Worm (Caenorhabditis elegans) whole organism, L4 larva: ENCODE data around the gene ubh-3.

Experiments
- F26F4.8 ChIP-seq: fragments of 200-800 bp; sonication (Bioruptor generic); conservative IDR thresholded peaks from 2 replicates; pipeline ENCODE4 v1.3.6; 2022; ENCODE audit warnings: missing genetic modification characterization, missing compliant biosample characterization
- F37D6.2 ChIP-seq: sonication (generic microtip); optimal IDR thresholded peaks from 2 replicates; lab custom pipeline; 2016; ENCODE audit warnings: mild to moderate bottlenecking, missing genetic modification characterization, missing compliant biosample characterization
- R02D3.7 ChIP-seq: fragments of 150-350 bp; sonication (generic microtip); optimal IDR thresholded peaks from 3 replicates; lab custom pipeline; 2014; ENCODE audit warnings: missing biosample characterization, missing genetic modification characterization
- T26A8.4 ChIP-seq: fragments of 200-800 bp; sonication (Bioruptor generic); IDR thresholded peaks from 2 replicates; pipeline ENCODE4 v1.3.6; 2022; ENCODE audit warnings: missing genetic modification characterization, missing compliant biosample characterization
- Y48G9A.11 ChIP-seq: fragments of 200-800 bp; sonication (Bioruptor generic); IDR thresholded peaks from 2 replicates; pipeline ENCODE4 v1.3.6; 2022; ENCODE audit warnings: missing genetic modification reagents, missing genetic modification characterization, missing compliant biosample characterization
- Y5F2A.4 ChIP-seq: fragments of 200-800 bp; sonication (Bioruptor generic); optimal IDR thresholded peaks from 2 replicates; lab custom pipeline; 2018; ENCODE audit warnings: mild to moderate bottlenecking, missing genetic modification characterization, missing compliant biosample characterization
- ZK337.2 ChIP-seq: fragments of 200-800 bp; sonication (Bioruptor generic); IDR thresholded peaks from 2 replicates; pipeline ENCODE4 v1.3.6; 2022; ENCODE audit warnings: missing genetic modification reagents, missing genetic modification characterization, missing compliant biosample characterization
- aly-2 ChIP-seq: sonication (generic microtip); optimal IDR thresholded peaks from 2 replicates; lab custom pipeline; 2018; ENCODE audit warnings: missing biosample characterization, missing genetic modification characterization
- ama-1 ChIP-seq: fragments of 150-350 bp; optimal IDR thresholded peaks from 2 replicates; lab custom pipeline; 2014; ENCODE audit warnings: inconsistent platforms, mixed read lengths
- attf-4 ChIP-seq: sonication (generic microtip); optimal IDR thresholded peaks from 3 replicates; lab custom pipeline; 2017; ENCODE audit warnings: missing biosample characterization, missing genetic modification characterization
- ceh-44 ChIP-seq: fragments of 200-800 bp; sonication (Bioruptor generic); IDR thresholded peaks from 2 replicates; pipeline ENCODE4 v1.3.6; 2022; ENCODE audit warnings: missing genetic modification reagents, missing genetic modification characterization, missing compliant biosample characterization
- ceh-62 ChIP-seq: sonication (generic microtip); optimal IDR thresholded peaks from 2 replicates; lab custom pipeline; 2017; ENCODE audit warnings: missing biosample characterization, missing genetic modification characterization
- ceh-82 ChIP-seq: sonication (generic microtip); optimal IDR thresholded peaks from 2 replicates; lab custom pipeline; 2017; ENCODE audit warnings: missing biosample characterization, missing genetic modification characterization
- cey-2 ChIP-seq: sonication (generic microtip); optimal IDR thresholded peaks from 3 replicates; lab custom pipeline; 2017; ENCODE audit warnings: missing genetic modification characterization, mild to moderate bottlenecking, missing compliant biosample characterization, antibody characterized with exemption, borderline replicate concordance; ENCODE audit not compliant: insufficient read depth
- ctbp-1 ChIP-seq: fragments of 200-800 bp; sonication (Bioruptor generic); IDR thresholded peaks from 2 replicates; pipeline ENCODE4 v1.3.6; 2022; ENCODE audit warnings: missing genetic modification reagents, missing genetic modification characterization, missing compliant biosample characterization
- daf-19 ChIP-seq: fragments of 200-800 bp; sonication (Bioruptor generic); conservative IDR thresholded peaks from 2 replicates; pipeline ENCODE4 v1.3.6; 2022; ENCODE audit warnings: missing genetic modification characterization, missing compliant biosample characterization
- dmd-6 ChIP-seq: fragments of 200-800 bp; sonication (Bioruptor generic); IDR thresholded peaks from 2 replicates; pipeline ENCODE4 v1.3.6; 2022; ENCODE audit warnings: missing genetic modification reagents, missing genetic modification characterization, missing compliant biosample characterization
- dmd-9 ChIP-seq: fragments of 200-800 bp; sonication (Bioruptor generic); IDR thresholded peaks from 2 replicates; pipeline ENCODE4 v1.3.6; 2022; ENCODE audit warnings: missing genetic modification reagents, missing genetic modification characterization, missing compliant biosample characterization
- dpl-1 ChIP-seq: fragments of 150-350 bp; optimal IDR thresholded peaks from 2 replicates; lab custom pipeline; 2014; ENCODE audit warnings: missing biosample characterization, missing genetic modification reagents, missing genetic modification characterization
- duxl-1 ChIP-seq: sonication (generic microtip); optimal IDR thresholded peaks from 2 replicates; lab custom pipeline; 2016; ENCODE audit warnings: mild to moderate bottlenecking, missing genetic modification characterization, moderate library complexity, missing compliant biosample characterization; ENCODE audit not compliant: poor library complexity
- egl-43 ChIP-seq: fragments of 200-800 bp; sonication (Bioruptor generic); IDR thresholded peaks from 2 replicates; pipeline ENCODE4 v1.3.6; 2022; ENCODE audit warnings: missing genetic modification reagents, missing genetic modification characterization, missing compliant biosample characterization
- fos-1 ChIP-seq: fragments of 150-350 bp; optimal IDR thresholded peaks from 2 replicates; lab custom pipeline; 2014; ENCODE audit warnings: missing biosample characterization, missing genetic modification characterization
- hif-1 ChIP-seq, 2 experiments: sonication (generic microtip); optimal IDR thresholded peaks; 2 replicates each; lab custom pipeline; 2016 to 2017; ENCODE audit warnings: missing compliant biosample characterization in 2 of 2, missing genetic modification characterization in 2 of 2, missing genetic modification reagents in 2 of 2, missing genotype in 2 of 2, mild to moderate bottlenecking in 1 of 2
- hmg-1.1 ChIP-seq: fragments of 200-800 bp; sonication (Bioruptor generic); IDR thresholded peaks from 2 replicates; pipeline ENCODE4 v1.3.6; 2022; ENCODE audit warnings: missing genetic modification reagents, missing genetic modification characterization, missing compliant biosample characterization
- jun-1 ChIP-seq: fragments of 150-350 bp; optimal IDR thresholded peaks from 2 replicates; lab custom pipeline; 2014; ENCODE audit warnings: missing biosample characterization, missing genetic modification reagents, missing genetic modification characterization
- lin-13 ChIP-seq: fragments of 150-350 bp; optimal IDR thresholded peaks from 2 replicates; lab custom pipeline; 2014; ENCODE audit warnings: missing biosample characterization, missing genetic modification reagents, missing genetic modification characterization
- lin-15B ChIP-seq: fragments of 150-350 bp; sonication (generic microtip); optimal IDR thresholded peaks from 3 replicates; lab custom pipeline; 2014; ENCODE audit warnings: missing biosample characterization, missing genetic modification characterization
- lin-39 ChIP-seq: fragments of 150-350 bp; optimal IDR thresholded peaks from 2 replicates; lab custom pipeline; 2014; ENCODE audit warnings: missing biosample characterization, missing genetic modification reagents, missing genetic modification characterization
- lsy-2 ChIP-seq, 2 experiments: fragments of 150-350 bp in 1 of 2; sonication (generic microtip) in 1 of 2; optimal IDR thresholded peaks; 2 replicates each; lab custom pipeline; 2014 to 2017; ENCODE audit warnings: missing biosample characterization in 2 of 2, missing genetic modification characterization in 2 of 2
- madf-9 ChIP-seq: fragments of 200-800 bp; sonication (Bioruptor generic); conservative IDR thresholded peaks from 2 replicates; pipeline ENCODE4 v1.3.6; 2022; ENCODE audit warnings: missing genetic modification reagents, missing genetic modification characterization, missing compliant biosample characterization
- mdl-1 ChIP-seq, 2 experiments: fragments of 150-350 bp in 1 of 2; sonication (generic microtip) in 1 of 2; optimal IDR thresholded peaks; 2 replicates each; lab custom pipeline; 2014 to 2017; ENCODE audit warnings: missing biosample characterization in 2 of 2, missing genetic modification characterization in 2 of 2
- mdt-29 ChIP-seq: fragments of 200-800 bp; sonication (Bioruptor generic); IDR thresholded peaks from 2 replicates; pipeline ENCODE4 v1.3.6; 2022; ENCODE audit warnings: missing genetic modification reagents, missing genetic modification characterization, missing compliant biosample characterization
- mep-1 ChIP-seq: fragments of 150-350 bp; sonication (generic microtip); optimal IDR thresholded peaks from 3 replicates; lab custom pipeline; 2014; ENCODE audit warnings: missing biosample characterization, missing genetic modification characterization
- mes-2 ChIP-seq: sonication (generic microtip); optimal IDR thresholded peaks from 2 replicates; lab custom pipeline; 2016; ENCODE audit warnings: missing genotype, mild to moderate bottlenecking, missing genetic modification characterization, missing compliant biosample characterization; ENCODE audit not compliant: poor library complexity, severe bottlenecking
- mxl-2 ChIP-seq: fragments of 200-800 bp; sonication (Bioruptor generic); conservative IDR thresholded peaks from 2 replicates; pipeline ENCODE4 v1.3.6; 2022; ENCODE audit warnings: missing genetic modification reagents, missing genetic modification characterization, missing compliant biosample characterization
- nhr-11 ChIP-seq: fragments of 150-350 bp; optimal IDR thresholded peaks from 2 replicates; lab custom pipeline; 2014; ENCODE audit warnings: missing biosample characterization, missing genetic modification characterization
- nhr-237 ChIP-seq: sonication (generic microtip); optimal IDR thresholded peaks from 2 replicates; lab custom pipeline; 2017; ENCODE audit warnings: missing biosample characterization, missing genetic modification characterization
- nhr-25 ChIP-seq: sonication (generic microtip); optimal IDR thresholded peaks from 2 replicates; lab custom pipeline; 2017; ENCODE audit warnings: missing genetic modification characterization, mild to moderate bottlenecking, missing compliant biosample characterization, antibody characterized with exemption, moderate library complexity, borderline replicate concordance; ENCODE audit not compliant: insufficient read depth
- nhr-6 ChIP-seq: fragments of 150-350 bp; optimal IDR thresholded peaks from 2 replicates; lab custom pipeline; 2014; ENCODE audit warnings: missing biosample characterization, missing genetic modification characterization
- pha-4 ChIP-seq, 2 experiments: fragments of 150-350 bp in 1 of 2; fragments of 200-800 bp in 1 of 2; sonication (Bioruptor generic) in 1 of 2; IDR thresholded peaks in 1 of 2; optimal IDR thresholded peaks in 1 of 2; 2 replicates each; pipeline versions ENCODE4 v1.3.6 to Lab custom; 2014 to 2022; ENCODE audit warnings: missing genetic modification characterization in 2 of 2, missing genetic modification reagents in 2 of 2, missing biosample characterization in 1 of 2, missing compliant biosample characterization in 1 of 2
- php-3 ChIP-seq: fragments of 200-800 bp; sonication (Bioruptor generic); IDR thresholded peaks from 2 replicates; pipeline ENCODE4 v1.3.6; 2022; ENCODE audit warnings: missing genetic modification reagents, missing genetic modification characterization, missing compliant biosample characterization
- set-16 ChIP-seq: fragments of 200-800 bp; sonication (Bioruptor generic); IDR thresholded peaks from 2 replicates; pipeline ENCODE4 v1.3.6; 2022; ENCODE audit warnings: missing genetic modification reagents, missing genetic modification characterization, missing compliant biosample characterization
- snpc-1.2 ChIP-seq: fragments of 200-800 bp; sonication (Bioruptor generic); IDR thresholded peaks from 2 replicates; pipeline ENCODE4 v1.3.6; 2022; ENCODE audit warnings: missing genetic modification reagents, missing genetic modification characterization, missing compliant biosample characterization
- snpc-4 ChIP-seq: fragments of 150-350 bp; optimal IDR thresholded peaks from 2 replicates; lab custom pipeline; 2014; ENCODE audit warnings: missing biosample characterization, missing genetic modification characterization
- spr-1 ChIP-seq: sonication (generic microtip); optimal IDR thresholded peaks from 2 replicates; lab custom pipeline; 2016; ENCODE audit warnings: mild to moderate bottlenecking, missing genetic modification characterization, missing compliant biosample characterization
- tag-97 ChIP-seq: fragments of 200-800 bp; sonication (Bioruptor generic); IDR thresholded peaks from 2 replicates; pipeline ENCODE4 v1.3.6; 2022; ENCODE audit warnings: missing genetic modification characterization, missing compliant biosample characterization
- unc-39 ChIP-seq: sonication (generic microtip); optimal IDR thresholded peaks from 2 replicates; lab custom pipeline; 2017; ENCODE audit warnings: missing biosample characterization, missing genetic modification characterization
- vab-7 ChIP-seq: fragments of 200-800 bp; sonication (Bioruptor generic); IDR thresholded peaks from 2 replicates; pipeline ENCODE4 v1.3.6; 2022; ENCODE audit warnings: missing genetic modification reagents, missing genetic modification characterization, missing compliant biosample characterization
- zag-1 ChIP-seq: fragments of 150-350 bp; optimal IDR thresholded peaks from 2 replicates; lab custom pipeline; 2014; ENCODE audit warnings: missing biosample characterization, missing genetic modification characterization
- zip-2 ChIP-seq: fragments of 150-350 bp; optimal IDR thresholded peaks from 2 replicates; lab custom pipeline; 2014; ENCODE audit warnings: missing biosample characterization, missing genetic modification characterization

ubh-3 gene

DNA sequence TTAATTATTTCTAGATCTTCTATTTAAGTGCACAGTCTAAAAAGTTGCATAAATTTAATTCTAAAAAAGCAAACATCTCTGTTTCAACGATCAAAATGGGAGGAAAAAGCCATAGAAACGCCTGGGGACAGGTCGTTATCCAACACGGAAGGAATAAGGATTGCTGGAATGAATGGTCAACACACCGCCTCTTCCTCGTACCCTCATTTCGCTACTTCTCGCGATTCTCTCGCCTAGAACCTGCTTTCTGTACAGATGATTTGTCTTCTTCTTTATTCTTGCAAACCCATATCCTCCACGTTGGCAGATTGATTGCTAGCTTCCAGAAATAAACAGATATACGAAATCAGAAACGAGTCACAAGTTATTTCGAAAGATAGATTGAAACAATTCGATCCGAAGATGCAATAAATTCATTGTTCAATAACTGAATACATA, 6.3 kb upstream of the ubh-3 start, which contains the start of gene dpy-11 (continued):
- TF ChIP-seq ceh-62 (tag; lab: Kevin White, UChicago) (no peak), spr-1 (tag; lab: Kevin White, UChicago) (peak; percentile 53), cey-2 (tag; lab: Kevin White, UChicago) (no peak), ceh-82 (no peak), lin-15B (no peak), lin-13 (GFP tag; lab: Kevin White, UChicago) (peak; percentile 49), dpl-1 (GFP tag; lab: Kevin White, UChicago) (no peak), nhr-237 (tag; lab: Kevin White, UChicago) (no peak), mdl-1 (tag; optimal IDR thresholded peaks at IDR 0.05; lab: Kevin White, UChicago) (peak in 1 of 2 experiments; percentile 48), daf-19 (no peak), mes-2 (tag; lab: Kevin White, UChicago) (peak; percentile 55), hmg-1.1 (GFP tag; lab: Robert Waterston, UW) (peak; percentile 45), snpc-4 (tag; lab: Kevin White, UChicago) (no peak), mep-1 (peak; percentile 81), set-16 (no peak), lin-39 (no peak), mxl-2 (0 out of 2 replicates have a peak, but pooled peaks have one; percentile 7), duxl-1 (tag; lab: Kevin White, UChicago) (peak; percentile 71), Y5F2A.4 (no peak), fos-1 (tag; lab: Kevin White, UChicago) (no peak), php-3 (GFP tag; lab: Robert Waterston, UW) (0 out of 2 replicates have a peak, but pooled peaks have one; percentile 8), unc-39 (tag; lab: Kevin White, UChicago) (no peak), snpc-1.2 (GFP tag; lab: Robert Waterston, UW) (peak; percentile 45; the same call in 1 of the 2 replicates), F26F4.8 (GFP tag; lab: Robert Waterston, UW) (no peak), lsy-2 (tag; optimal IDR thresholded peaks at IDR 0.05; lab: Kevin White, UChicago) (peak; percentile 49 to 58), egl-43 (GFP tag; lab: Robert Waterston, UW) (no peak), nhr-11 (tag; lab: Kevin White, UChicago) (no peak), Y48G9A.11 (GFP tag; lab: Robert Waterston, UW) (peak; percentile 36; the same call in 1 of the 2 replicates), pha-4 (GFP tag; IDR thresholded peaks at IDR 0.05; lab: Robert Waterston, UW) (no peak), pha-4 (tag; optimal IDR thresholded peaks at IDR 0.05; lab: Kevin White, UChicago) (no peak), ama-1 (lab: Kevin White, UChicago) (peak; percentile 98), ZK337.2 (peak; percentile 35; the same call in 1 of the 2 replicates), dmd-6 (GFP tag; lab: Robert Waterston, UW) (peak; percentile 45), nhr-25 (peak; percentile 55), zag-1 (tag; lab: Kevin White, UChicago) (no peak), R02D3.7 (tag; lab: Kevin White, UChicago) (no peak), zip-2 (no peak), mdt-29 (GFP tag; lab: Robert Waterston, UW) (peak; percentile 49; the same call in 1 of the 2 replicates), T26A8.4 (GFP tag; lab: Robert Waterston, UW) (peak; percentile 81), hif-1 (tag; optimal IDR thresholded peaks at IDR 0.05; lab: Kevin White, UChicago) (peak in 1 of 2 experiments; percentile 20), dmd-9 (GFP tag; lab: Robert Waterston, UW) (no peak), ctbp-1 (GFP tag; lab: Robert Waterston, UW) (0 out of 2 replicates have a peak, but pooled peaks have one; percentile 36), ceh-44 (GFP tag; lab: Robert Waterston, UW) (no peak), nhr-6 (tag; lab: Kevin White, UChicago) (peak; percentile 57), tag-97 (no peak), attf-4 (no peak), jun-1 (tag; lab: Kevin White, UChicago) (no peak), aly-2 (tag; lab: Kevin White, UChicago) (no peak), vab-7 (GFP tag; lab: Robert Waterston, UW) (no peak), F37D6.2 (tag; lab: Kevin White, UChicago) (no peak), madf-9 (GFP tag; lab: Robert Waterston, UW) (peak; percentile 59; the same call in 1 of the 2 replicates)
